Worm (Caenorhabditis elegans): Measurements from ENCODE around the gene srw-63.

The srw-63 gene

ce11 chrIV:14033752-14034570, 18.2 kb upstream of the srw-63 start:
- TF ChIP-seq hmg-4 (GFP tag; optimal IDR thresholded peaks at IDR 0.05) (peak; percentile 100), ama-1 (optimal IDR thresholded peaks at IDR 0.05) (peak; percentile 100), hmbx-1 (tag; optimal IDR thresholded peaks at IDR 0.05) (peak; percentile 96), tbx-11 (GFP tag; IDR thresholded peaks at IDR 0.05) (peak; percentile 91), sea-1 (GFP tag; conservative IDR thresholded peaks at IDR 0.05) (peak; percentile 97), hnd-1 (tag; optimal IDR thresholded peaks at IDR 0.05) (peak; percentile 91), ceh-13 (GFP tag; optimal IDR thresholded peaks at IDR 0.05) (peak; percentile 89), scrt-1 (GFP tag; IDR thresholded peaks at IDR 0.05) (peak; percentile 93), pes-1 (GFP tag; IDR thresholded peaks at IDR 0.05) (peak; percentile 94), B0310.2 (tag; optimal IDR thresholded peaks at IDR 0.05) (peak; percentile 100), ceh-36 (tag; optimal IDR thresholded peaks at IDR 0.05) (peak; percentile 97), tbx-37 (GFP tag; conservative IDR thresholded peaks at IDR 0.05) (peak; percentile 84), ets-7 (tag; optimal IDR thresholded peaks at IDR 0.05) (peak; percentile 74), tra-4 (tag; optimal IDR thresholded peaks at IDR 0.05) (peak; percentile 100), F13C5.2 (tag; optimal IDR thresholded peaks at IDR 0.05) (peak; percentile 99), aly-1 (tag; optimal IDR thresholded peaks at IDR 0.05) (peak; percentile 94), flt-1 (GFP tag; IDR thresholded peaks at IDR 0.05) (peak; percentile 94)

DNA sequence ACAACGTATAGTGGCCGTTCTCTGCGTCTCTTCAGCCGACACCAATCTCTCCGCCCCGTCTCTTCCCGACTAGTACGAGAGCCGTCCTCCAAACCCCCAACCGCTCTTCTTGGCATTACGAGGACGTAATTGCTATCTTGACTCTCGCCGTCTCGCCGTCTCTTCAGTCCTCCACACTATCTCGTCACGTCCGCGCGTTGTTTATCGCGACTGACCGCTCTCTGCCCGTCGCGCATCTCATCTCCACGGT, 17.7 kb upstream of the srw-63 start:
- TF ChIP-seq pes-1 (GFP tag; IDR thresholded peaks at IDR 0.05) = no peak

- TF ChIP-seq hmbx-1 (tag; optimal IDR thresholded peaks at IDR 0.05) = peak; percentile 13
- TF ChIP-seq flt-1 (GFP tag; IDR thresholded peaks at IDR 0.05) = no peak
- no peak for TF ChIP-seq aly-1 (tag; optimal IDR thresholded peaks at IDR 0.05)
- TF ChIP-seq ama-1 (optimal IDR thresholded peaks at IDR 0.05) = peak; percentile 75
- TF ChIP-seq B0310.2 (tag; optimal IDR thresholded peaks at IDR 0.05) = no peak
- no peak for TF ChIP-seq sea-1 (GFP tag; conservative IDR thresholded peaks at IDR 0.05)
- TF ChIP-seq tra-4 (tag; optimal IDR thresholded peaks at IDR 0.05) = no peak
- no peak for TF ChIP-seq ceh-13 (GFP tag; optimal IDR thresholded peaks at IDR 0.05)
- TF ChIP-seq hmg-4 (GFP tag; optimal IDR thresholded peaks at IDR 0.05) = no peak
- TF ChIP-seq hnd-1 (tag; optimal IDR thresholded peaks at IDR 0.05) = no peak
- no peak for TF ChIP-seq scrt-1 (GFP tag; IDR thresholded peaks at IDR 0.05)
- no peak for TF ChIP-seq tbx-37 (GFP tag; conservative IDR thresholded peaks at IDR 0.05)
- TF ChIP-seq tbx-11 (GFP tag; IDR thresholded peaks at IDR 0.05) = no peak
- TF ChIP-seq F13C5.2 (tag; optimal IDR thresholded peaks at IDR 0.05) = peak; percentile 28
- TF ChIP-seq pes-1 (GFP tag; IDR thresholded peaks at IDR 0.05) = no peak; the same call in 1 of the 2 replicates
- TF ChIP-seq ceh-36 (tag; optimal IDR thresholded peaks at IDR 0.05) = no peak
- TF ChIP-seq ets-7 (tag; optimal IDR thresholded peaks at IDR 0.05) = peak; percentile 24
Measured at ce11 chrIV:14032620-14033501, 17.1 kb upstream of the srw-63 start.

ce11 chrIV:14019883-14020282, 4.1 kb upstream of the srw-63 start, which contains the start of the genes irld-56 and irld-55:
TSS of gene irld-56 (minus strand) at chrIV:14019983.
TSS of gene irld-55 (plus strand) at chrIV:14020198.
- TF ChIP-seq tra-4 (tag; optimal IDR thresholded peaks at IDR 0.05) = no peak
- no peak for TF ChIP-seq sea-1 (GFP tag; conservative IDR thresholded peaks at IDR 0.05)
- TF ChIP-seq ceh-36 (tag; optimal IDR thresholded peaks at IDR 0.05) = no peak
- TF ChIP-seq ama-1 (optimal IDR thresholded peaks at IDR 0.05) = no peak
- no peak for TF ChIP-seq hnd-1 (tag; optimal IDR thresholded peaks at IDR 0.05)
- no peak for TF ChIP-seq ets-7 (tag; optimal IDR thresholded peaks at IDR 0.05)
- TF ChIP-seq flt-1 (GFP tag; IDR thresholded peaks at IDR 0.05) = no peak
- TF ChIP-seq hmg-4 (GFP tag; optimal IDR thresholded peaks at IDR 0.05) = no peak
- TF ChIP-seq ceh-13 (GFP tag; optimal IDR thresholded peaks at IDR 0.05) = no peak

DNA sequence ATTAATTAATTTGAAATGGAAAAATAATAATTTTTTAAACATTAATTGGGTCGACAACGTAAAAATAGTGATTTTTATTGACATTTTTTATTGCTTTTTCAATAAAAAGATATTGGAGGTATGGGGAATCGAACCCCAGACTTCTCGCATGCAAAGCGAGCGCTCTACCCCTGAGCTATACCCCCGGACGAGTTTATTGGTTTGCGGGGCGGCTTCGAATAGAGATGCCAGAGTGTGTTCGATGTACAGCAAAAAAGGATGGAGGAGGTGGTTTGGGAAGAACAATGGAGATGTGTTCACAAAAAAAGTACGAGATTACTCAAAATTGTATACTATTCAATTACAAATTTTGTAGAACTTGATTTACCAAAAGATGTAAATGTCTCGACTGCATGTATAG, 2.1 kb downstream of the srw-63 start:
- TF ChIP-seq tbx-37 (GFP tag; conservative IDR thresholded peaks at IDR 0.05) = peak; percentile 72
- no peak for TF ChIP-seq hmg-4 (GFP tag; optimal IDR thresholded peaks at IDR 0.05)
- TF ChIP-seq F13C5.2 (tag; optimal IDR thresholded peaks at IDR 0.05) = peak; percentile 68
- TF ChIP-seq scrt-1 (GFP tag; IDR thresholded peaks at IDR 0.05) = no peak
- TF ChIP-seq tbx-11 (GFP tag; IDR thresholded peaks at IDR 0.05) = peak; percentile 75
- TF ChIP-seq pes-1 (GFP tag; IDR thresholded peaks at IDR 0.05) = no peak; the same call in 1 of the 2 replicates
- no peak for TF ChIP-seq ets-7 (tag; optimal IDR thresholded peaks at IDR 0.05)
- no peak for TF ChIP-seq ceh-36 (tag; optimal IDR thresholded peaks at IDR 0.05)
- TF ChIP-seq hmbx-1 (tag; optimal IDR thresholded peaks at IDR 0.05) = peak; percentile 1
- TF ChIP-seq hnd-1 (tag; optimal IDR thresholded peaks at IDR 0.05) = peak; percentile 62
- TF ChIP-seq sea-1 (GFP tag; conservative IDR thresholded peaks at IDR 0.05) = peak; percentile 80
- no peak for TF ChIP-seq ama-1 (optimal IDR thresholded peaks at IDR 0.05)
- peak; percentile 81 for TF ChIP-seq flt-1 (GFP tag; IDR thresholded peaks at IDR 0.05)
- TF ChIP-seq aly-1 (tag; optimal IDR thresholded peaks at IDR 0.05) = no peak
- TF ChIP-seq tra-4 (tag; optimal IDR thresholded peaks at IDR 0.05) = no peak
- peak; percentile 67 for TF ChIP-seq ceh-13 (GFP tag; optimal IDR thresholded peaks at IDR 0.05)
- peak; percentile 4 for TF ChIP-seq B0310.2 (tag; optimal IDR thresholded peaks at IDR 0.05)

ce11 chrIV:14008709-14009108, 7.0 kb downstream of the srw-63 start:
- TF ChIP-seq B0310.2 (tag; optimal IDR thresholded peaks at IDR 0.05) (no peak), ceh-13 (GFP tag; optimal IDR thresholded peaks at IDR 0.05) (no peak)

ce11 chrIV:14001782-14002181, 14.0 kb downstream of the srw-63 start:
- TF ChIP-seq tbx-11 (GFP tag; IDR thresholded peaks at IDR 0.05) (no peak), sea-1 (GFP tag; conservative IDR thresholded peaks at IDR 0.05) (no peak), flt-1 (GFP tag; IDR thresholded peaks at IDR 0.05) (no peak), tra-4 (tag; optimal IDR thresholded peaks at IDR 0.05) (no peak), hmg-4 (GFP tag; optimal IDR thresholded peaks at IDR 0.05) (no peak), ama-1 (optimal IDR thresholded peaks at IDR 0.05) (no peak), B0310.2 (tag; optimal IDR thresholded peaks at IDR 0.05) (no peak), hmbx-1 (tag; optimal IDR thresholded peaks at IDR 0.05) (no peak), ceh-36 (tag; optimal IDR thresholded peaks at IDR 0.05) (no peak), ets-7 (tag; optimal IDR thresholded peaks at IDR 0.05) (no peak), tbx-37 (GFP tag; conservative IDR thresholded peaks at IDR 0.05) (no peak), aly-1 (tag; optimal IDR thresholded peaks at IDR 0.05) (no peak), scrt-1 (GFP tag; IDR thresholded peaks at IDR 0.05) (no peak), hnd-1 (tag; optimal IDR thresholded peaks at IDR 0.05) (no peak), ceh-13 (GFP tag; optimal IDR thresholded peaks at IDR 0.05) (no peak), pes-1 (GFP tag; IDR thresholded peaks at IDR 0.05) (no peak), F13C5.2 (tag; optimal IDR thresholded peaks at IDR 0.05) (no peak)

Data from whole organism, early embryonic.